Fruit fly (Drosophila melanogaster): ENCODE data around the gene Msp300.
A peak's percentile ranks its signal among the peaks of the same experiment; 100 is the strongest.

The Msp300 gene

dm6 chr2L:5195639-5196038, 95.0 kb downstream of the Msp300 start (continued):
- TF ChIP-seq E2f1 (GFP tag; IDR thresholded peaks at IDR 0.05) (no peak), gt (GFP tag; IDR thresholded peaks at IDR 0.05) (no peak), CG12155 (GFP tag; optimal IDR thresholded peaks at IDR 0.05) (no peak), CG7357 (GFP tag; IDR thresholded peaks at IDR 0.05) (0 out of 3 replicates have a peak, but pooled peaks have one; percentile 19), CG16779 (GFP tag; IDR thresholded peaks at IDR 0.05) (no peak), CG17186 (GFP tag; optimal IDR thresholded peaks at IDR 0.05) (no peak)

dm6 chr2L:5196684-5197083, 96.0 kb downstream of the Msp300 start:
- TF ChIP-seq lbe (GFP tag; optimal IDR thresholded peaks at IDR 0.05) (no peak), CG1233 (GFP tag; optimal IDR thresholded peaks at IDR 0.05) (peak; percentile 37), Hr51 (GFP tag; optimal IDR thresholded peaks at IDR 0.05) (no peak), ac (GFP tag; optimal IDR thresholded peaks at IDR 0.05) (no peak), sima (GFP tag; optimal IDR thresholded peaks at IDR 0.05) (no peak), schlank (tag; optimal IDR thresholded peaks at IDR 0.05) (peak; percentile 58), CG17568 (GFP tag; optimal IDR thresholded peaks at IDR 0.05) (no peak), hb (GFP tag; IDR thresholded peaks at IDR 0.05; ENCODE audit: partially characterized antibody) (no peak), twi (tag; optimal IDR thresholded peaks at IDR 0.05) (no peak), dan (GFP tag; IDR thresholded peaks at IDR 0.05) (no peak), bbx (GFP tag; IDR thresholded peaks at IDR 0.05; ENCODE audit: partially characterized antibody) (no peak), org-1 (GFP tag; optimal IDR thresholded peaks at IDR 0.05) (peak; percentile 62), gsb (GFP tag; IDR thresholded peaks at IDR 0.05) (no peak), tll (GFP tag; optimal IDR thresholded peaks at IDR 0.05) (no peak), pros (GFP tag; optimal IDR thresholded peaks at IDR 0.05) (no peak), aop (GFP tag; IDR thresholded peaks at IDR 0.05) (no peak), Meics (GFP tag; optimal IDR thresholded peaks at IDR 0.05) (peak; percentile 51), wdn (GFP tag; IDR thresholded peaks at IDR 0.05) (no peak), MESR4 (GFP tag; optimal IDR thresholded peaks at IDR 0.05) (no peak), CG8944 (GFP tag; optimal IDR thresholded peaks at IDR 0.05) (no peak), cas (GFP tag; IDR thresholded peaks at IDR 0.05) (no peak), Hr78 (GFP tag; optimal IDR thresholded peaks at IDR 0.05) (peak in 1 of 2 experiments; percentile 41), CG2875 (GFP tag; optimal IDR thresholded peaks at IDR 0.05) (peak; percentile 59), tap (tag; optimal IDR thresholded peaks at IDR 0.05) (no peak), CG11723 (GFP tag; optimal IDR thresholded peaks at IDR 0.05) (no peak), CG10565 (GFP tag; optimal IDR thresholded peaks at IDR 0.05) (no peak), Aef1 (GFP tag; IDR thresholded peaks at IDR 0.05) (no peak), CG10147 (GFP tag; optimal IDR thresholded peaks at IDR 0.05) (peak; percentile 44), CG2202 (tag; optimal IDR thresholded peaks at IDR 0.05) (peak; percentile 6), CG15696 (tag; optimal IDR thresholded peaks at IDR 0.05) (no peak), p53 (GFP tag; optimal IDR thresholded peaks at IDR 0.05) (no peak), CG10543 (GFP tag; optimal IDR thresholded peaks at IDR 0.05) (peak; percentile 86), Elba2 (GFP tag; optimal IDR thresholded peaks at IDR 0.05) (no peak), Nf-YB (GFP tag; optimal IDR thresholded peaks at IDR 0.05) (no peak), CG8290 (GFP tag; optimal IDR thresholded peaks at IDR 0.05) (no peak), CG8290 (tag; optimal IDR thresholded peaks at IDR 0.05) (no peak), nerfin-1 (tag; optimal IDR thresholded peaks at IDR 0.05) (no peak), ash1 (GFP tag; optimal IDR thresholded peaks at IDR 0.05) (peak; percentile 59), sug (tag; optimal IDR thresholded peaks at IDR 0.05) (peak; percentile 75), vvl (GFP tag; IDR thresholded peaks at IDR 0.05) (peak; percentile 45; the same call in 1 of the 2 replicates), Dad (GFP tag; optimal IDR thresholded peaks at IDR 0.05) (no peak), Nf-YC (tag; optimal IDR thresholded peaks at IDR 0.05) (no peak), mld (GFP tag; IDR thresholded peaks at IDR 0.05; ENCODE audit: partially characterized antibody) (no peak), Nf-YA (GFP tag; IDR thresholded peaks at IDR 0.05) (0 out of 2 replicates have a peak, but pooled peaks have one; percentile 18)

Data from whole organism, embryonic.